Worm (Caenorhabditis elegans) whole organism, mixed stage, embryonic: ENCODE data around the gene nmgp-1.

Experiments
- M03D4.4 ChIP-seq: sonication (generic microtip); optimal IDR thresholded peaks from 2 replicates; lab custom pipeline; 2017; ENCODE audit warnings: mild to moderate bottlenecking, missing genetic modification characterization, missing compliant biosample characterization
- blmp-1 ChIP-seq: fragments of 150-350 bp; optimal IDR thresholded peaks from 2 replicates; lab custom pipeline; 2014; ENCODE audit warnings: missing biosample characterization, missing genetic modification characterization
- drap-1 ChIP-seq: fragments of 200-800 bp; sonication (Bioruptor generic); optimal IDR thresholded peaks from 3 replicates; lab custom pipeline; 2018; ENCODE audit warnings: mild to moderate bottlenecking, missing genetic modification characterization, missing compliant biosample characterization
- elt-3 ChIP-seq: fragments of 150-350 bp; optimal IDR thresholded peaks from 2 replicates; lab custom pipeline; 2014; ENCODE audit warnings: missing biosample characterization, missing genetic modification characterization
- lin-13 ChIP-seq: fragments of 150-350 bp; optimal IDR thresholded peaks from 2 replicates; lab custom pipeline; 2014; ENCODE audit warnings: missing biosample characterization, missing genetic modification characterization
- lsy-2 ChIP-seq: fragments of 150-350 bp; optimal IDR thresholded peaks from 2 replicates; lab custom pipeline; 2014; ENCODE audit warnings: missing biosample characterization, missing genetic modification characterization
- mep-1 ChIP-seq: fragments of 150-350 bp; optimal IDR thresholded peaks from 2 replicates; lab custom pipeline; 2017; ENCODE audit warnings: missing biosample characterization, missing genetic modification reagents, missing genetic modification characterization, inconsistent platforms
- nhr-2 ChIP-seq: fragments of 150-350 bp; optimal IDR thresholded peaks from 2 replicates; lab custom pipeline; 2014; ENCODE audit warnings: missing biosample characterization, missing genetic modification characterization
- nhr-28 ChIP-seq: fragments of 150-350 bp; optimal IDR thresholded peaks from 2 replicates; lab custom pipeline; 2014; ENCODE audit warnings: missing biosample characterization, missing genetic modification characterization
- pha-4 ChIP-seq: fragments of 150-350 bp; optimal IDR thresholded peaks from 2 replicates; lab custom pipeline; 2018; ENCODE audit warnings: missing biosample characterization, missing genetic modification reagents, missing genetic modification characterization
- sptf-1 ChIP-seq: sonication (generic microtip); optimal IDR thresholded peaks from 2 replicates; lab custom pipeline; 2017; ENCODE audit warnings: mild to moderate bottlenecking, missing genetic modification characterization, moderate library complexity, missing compliant biosample characterization
- unc-39 ChIP-seq: fragments of 150-350 bp; optimal IDR thresholded peaks from 2 replicates; lab custom pipeline; 2014; ENCODE audit warnings: missing biosample characterization, missing genetic modification characterization
- unc-62 ChIP-seq: fragments of 150-350 bp; optimal IDR thresholded peaks from 2 replicates; lab custom pipeline; 2014; ENCODE audit warnings: missing biosample characterization, missing genetic modification reagents, missing genetic modification characterization

ce11 chrII:6226995-6227394 is 33.7 kb upstream of the nmgp-1 start, which contains the start of gene srsy-2:
- no peak for TF ChIP-seq M03D4.4
- no peak for TF ChIP-seq pha-4 (tag; lab: Kevin White, UChicago)
- TF ChIP-seq nhr-2 (tag; lab: Kevin White, UChicago) = no peak
- no peak for TF ChIP-seq nhr-28 (tag; lab: Kevin White, UChicago)
- no peak for TF ChIP-seq elt-3 (tag; lab: Kevin White, UChicago)
- TF ChIP-seq unc-62 = no peak
- TF ChIP-seq mep-1 (tag; lab: Kevin White, UChicago) = no peak
- TF ChIP-seq lin-13 (tag; lab: Kevin White, UChicago) = no peak
- no peak for TF ChIP-seq blmp-1 (tag; lab: Kevin White, UChicago)
- no peak for TF ChIP-seq drap-1 (GFP tag; lab: Kevin White, UChicago)
- TF ChIP-seq unc-39 = no peak
- no peak for TF ChIP-seq lsy-2 (tag; lab: Kevin White, UChicago)
- no peak for TF ChIP-seq sptf-1 (tag; lab: Kevin White, UChicago)
